Fruit fly (Drosophila melanogaster) whole organism, embryonic: ENCODE measurements around the gene Hasp.

Experiments used
- Blimp-1 ChIP-seq: fragments of 200-800 bp; sonication (Bioruptor generic); optimal IDR thresholded peaks from 3 replicates; lab custom pipeline; 2018; ENCODE audit warnings: missing biosample characterization, missing genetic modification characterization, mild to moderate bottlenecking, moderate library complexity, missing genetic modification reagents
- CG10979 ChIP-seq: fragments of 200-800 bp; sonication (Bioruptor generic); optimal IDR thresholded peaks from 2 replicates; lab custom pipeline; 2018; ENCODE audit warnings: missing biosample characterization, mild to moderate bottlenecking, missing genetic modification characterization, moderate library complexity
- CG1233 ChIP-seq: fragments of 200-800 bp; sonication (Bioruptor generic); optimal IDR thresholded peaks from 4 replicates; lab custom pipeline; 2018; ENCODE audit warnings: missing biosample characterization, mild to moderate bottlenecking, missing genetic modification characterization
- CG13424 ChIP-seq: fragments of 200-800 bp; sonication (Bioruptor generic); optimal IDR thresholded peaks from 2 replicates; lab custom pipeline; 2019; ENCODE audit warnings: missing biosample characterization, mild to moderate bottlenecking, missing genetic modification characterization, moderate library complexity
- CG13775 ChIP-seq: fragments of 200-800 bp; sonication (Bioruptor generic); optimal IDR thresholded peaks from 3 replicates; lab custom pipeline; 2017; ENCODE audit warnings: missing biosample characterization, mild to moderate bottlenecking, missing genetic modification characterization
- CG1529 ChIP-seq: fragments of 200-800 bp; sonication (Bioruptor generic); optimal IDR thresholded peaks from 3 replicates; lab custom pipeline; 2018; ENCODE audit warnings: missing biosample characterization, missing genetic modification characterization
- CG17802 ChIP-seq: fragments of 200-800 bp; sonication (Bioruptor generic); optimal IDR thresholded peaks from 2 replicates; lab custom pipeline; 2018; ENCODE audit warnings: missing biosample characterization, mild to moderate bottlenecking, missing genetic modification characterization, moderate library complexity
- CG18599 ChIP-seq: fragments of 200-800 bp; sonication (Bioruptor generic); optimal IDR thresholded peaks from 3 replicates; lab custom pipeline; 2017; ENCODE audit warnings: missing biosample characterization, missing genetic modification characterization, mild to moderate bottlenecking, moderate library complexity, missing genetic modification reagents
- CG2712 ChIP-seq: fragments of 200-800 bp; optimal IDR thresholded peaks from 3 replicates; lab custom pipeline; 2019; ENCODE audit warnings: missing biosample characterization, mild to moderate bottlenecking, missing genetic modification characterization, moderate library complexity
- CG2875 ChIP-seq: fragments of 200-800 bp; sonication (Bioruptor generic); optimal IDR thresholded peaks from 2 replicates; lab custom pipeline; 2017; ENCODE audit warnings: missing biosample characterization, mild to moderate bottlenecking, missing genetic modification characterization, missing genetic modification reagents
- CG2889 ChIP-seq: fragments of 200-800 bp; sonication (Bioruptor generic); IDR thresholded peaks from 3 replicates; pipeline ENCODE4 v1.3.6; 2022; ENCODE audit warnings: missing biosample characterization, missing genetic modification characterization
- CG3995 ChIP-seq: fragments of 200-800 bp; sonication (Bioruptor generic); optimal IDR thresholded peaks from 3 replicates; lab custom pipeline; 2016; ENCODE audit warnings: missing biosample characterization, missing genetic modification characterization
- CG5953 ChIP-seq: fragments of 200-800 bp; sonication (Bioruptor generic); IDR thresholded peaks from 2 replicates; pipeline ENCODE4 v1.3.6; 2022; ENCODE audit warnings: missing biosample characterization, missing genetic modification characterization
- CG6791 ChIP-seq: fragments of 200-800 bp; sonication (Bioruptor generic); IDR thresholded peaks from 3 replicates; pipeline ENCODE4 v1.3.6; 2022; ENCODE audit warnings: missing biosample characterization, missing genetic modification characterization; ENCODE audit not compliant: partially characterized antibody
- CG8290 ChIP-seq, 3 experiments: fragments of 200-800 bp; sonication (Bioruptor generic); optimal IDR thresholded peaks; 2 replicates each; lab custom pipeline; 2016 to 2019; ENCODE audit warnings: missing biosample characterization in 3 of 3, missing genetic modification characterization in 3 of 3, mild to moderate bottlenecking in 2 of 3, moderate library complexity in 1 of 3
- CG8944 ChIP-seq: fragments of 200-800 bp; sonication (Bioruptor generic); optimal IDR thresholded peaks from 3 replicates; lab custom pipeline; 2016; ENCODE audit warnings: missing biosample characterization, missing genetic modification characterization
- CG9817 ChIP-seq: fragments of 200-800 bp; sonication (Bioruptor generic); optimal IDR thresholded peaks from 2 replicates; lab custom pipeline; 2018; ENCODE audit warnings: missing biosample characterization, mild to moderate bottlenecking, missing genetic modification characterization, moderate library complexity
- Ets97D ChIP-seq: fragments of 200-800 bp; sonication (Bioruptor generic); optimal IDR thresholded peaks from 3 replicates; lab custom pipeline; 2016; ENCODE audit warnings: missing biosample characterization, missing genetic modification characterization
- Gug ChIP-seq: fragments of 200-800 bp; sonication (Bioruptor generic); IDR thresholded peaks from 4 replicates; pipeline ENCODE4 v1.3.6; 2022; ENCODE audit warnings: missing biosample characterization, missing genetic modification characterization
- H2.0 ChIP-seq: fragments of 200-800 bp; sonication (Bioruptor generic); IDR thresholded peaks from 2 replicates; pipeline ENCODE4 v1.3.6; 2022; ENCODE audit warnings: missing biosample characterization, missing genetic modification characterization
- HLH54F ChIP-seq: fragments of 200-800 bp; sonication (Bioruptor generic); optimal IDR thresholded peaks from 3 replicates; lab custom pipeline; 2016; ENCODE audit warnings: missing biosample characterization, missing genetic modification characterization
- Hand ChIP-seq: fragments of 200-800 bp; sonication (Bioruptor generic); optimal IDR thresholded peaks from 2 replicates; lab custom pipeline; 2017; ENCODE audit warnings: mild to moderate bottlenecking, missing biosample characterization, missing genetic modification reagents, missing genetic modification characterization
- Jarid2 ChIP-seq: fragments of 200-800 bp; sonication (Bioruptor generic); optimal IDR thresholded peaks from 3 replicates; lab custom pipeline; 2017; ENCODE audit warnings: mild to moderate bottlenecking, missing biosample characterization, missing genetic modification reagents, missing genetic modification characterization
- Lim3 ChIP-seq: fragments of 200-800 bp; sonication (Bioruptor generic); IDR thresholded peaks from 2 replicates; pipeline ENCODE4 v1.3.6; 2022; ENCODE audit warnings: missing biosample characterization, missing genetic modification characterization
- Lpt ChIP-seq: fragments of >200 bp; optimal IDR thresholded peaks from 2 replicates; lab custom pipeline; 2018; ENCODE audit warnings: missing biosample characterization, missing genetic modification characterization
- Nf-YB ChIP-seq: fragments of 200-800 bp; sonication (Bioruptor generic); optimal IDR thresholded peaks from 3 replicates; lab custom pipeline; 2019; ENCODE audit warnings: missing biosample characterization, mild to moderate bottlenecking, missing genetic modification characterization, moderate library complexity
- Nf-YC ChIP-seq: fragments of 200-800 bp; optimal IDR thresholded peaks from 3 replicates; lab custom pipeline; 2019; ENCODE audit warnings: missing biosample characterization, mild to moderate bottlenecking, missing genetic modification characterization, moderate library complexity
- caup ChIP-seq: fragments of 200-800 bp; sonication (Bioruptor generic); optimal IDR thresholded peaks from 3 replicates; lab custom pipeline; 2017; ENCODE audit warnings: missing biosample characterization, mild to moderate bottlenecking, missing genetic modification characterization, moderate library complexity; ENCODE audit not compliant: severe bottlenecking
- chn ChIP-seq: fragments of 200-800 bp; sonication (Bioruptor generic); optimal IDR thresholded peaks from 2 replicates; lab custom pipeline; 2016; ENCODE audit warnings: missing biosample characterization, missing genetic modification characterization
- crp ChIP-seq, 2 experiments: fragments of 200-800 bp; sonication (Bioruptor generic); optimal IDR thresholded peaks; 2 replicates in 1 of 2; 3 replicates in 1 of 2; lab custom pipeline; 2017; ENCODE audit warnings: missing biosample characterization in 2 of 2, missing genetic modification characterization in 2 of 2, mild to moderate bottlenecking in 1 of 2, moderate library complexity in 1 of 2
- dimm ChIP-seq: fragments of 200-800 bp; sonication (Bioruptor generic); IDR thresholded peaks from 2 replicates; pipeline ENCODE4 v1.3.6; 2022; ENCODE audit warnings: missing biosample characterization, missing genetic modification characterization
- fd102C ChIP-seq: fragments of 200-800 bp; sonication (Bioruptor generic); optimal IDR thresholded peaks from 2 replicates; lab custom pipeline; 2018; ENCODE audit warnings: missing biosample characterization, mild to moderate bottlenecking, missing genetic modification characterization, moderate library complexity
- fd3F ChIP-seq: fragments of 200-800 bp; sonication (Bioruptor generic); optimal IDR thresholded peaks from 2 replicates; lab custom pipeline; 2018; ENCODE audit warnings: missing biosample characterization, mild to moderate bottlenecking, missing genetic modification characterization, moderate library complexity
- fd96Cb ChIP-seq: fragments of 200-800 bp; sonication (Bioruptor generic); optimal IDR thresholded peaks from 2 replicates; lab custom pipeline; 2018; ENCODE audit warnings: missing biosample characterization, mild to moderate bottlenecking, missing genetic modification characterization, moderate library complexity
- gcm ChIP-seq: fragments of 200-800 bp; sonication (Bioruptor generic); optimal IDR thresholded peaks from 2 replicates; lab custom pipeline; 2019; ENCODE audit warnings: missing biosample characterization, mild to moderate bottlenecking, missing genetic modification characterization, moderate library complexity
- gro ChIP-seq: fragments of 200-800 bp; sonication (Bioruptor generic); optimal IDR thresholded peaks from 2 replicates; lab custom pipeline; 2016; ENCODE audit warnings: missing biosample characterization, missing genetic modification characterization
- gt ChIP-seq: fragments of 200-800 bp; sonication (Bioruptor generic); IDR thresholded peaks from 2 replicates; pipeline ENCODE4 v1.3.6; 2022; ENCODE audit warnings: missing biosample characterization, missing genetic modification characterization
- ind ChIP-seq: fragments of 200-800 bp; sonication (Bioruptor generic); optimal IDR thresholded peaks from 3 replicates; lab custom pipeline; 2016; ENCODE audit warnings: missing biosample characterization, missing genetic modification characterization
- luna ChIP-seq: fragments of 200-800 bp; sonication (Bioruptor generic); optimal IDR thresholded peaks from 2 replicates; lab custom pipeline; 2016; ENCODE audit warnings: missing biosample characterization, missing genetic modification characterization
- maf-S ChIP-seq: fragments of 200-800 bp; sonication (Bioruptor generic); optimal IDR thresholded peaks from 2 replicates; lab custom pipeline; 2016; ENCODE audit warnings: missing biosample characterization, missing genetic modification characterization
- mirr ChIP-seq: fragments of 200-800 bp; sonication (Bioruptor generic); optimal IDR thresholded peaks from 3 replicates; lab custom pipeline; 2018; ENCODE audit warnings: missing biosample characterization, mild to moderate bottlenecking, missing genetic modification characterization
- otp ChIP-seq: fragments of 200-800 bp; sonication (Bioruptor generic); IDR thresholded peaks from 3 replicates; pipeline ENCODE4, ENCODE4 v1.3.6; 2022; ENCODE audit warnings: missing biosample characterization, missing genetic modification characterization
- pb ChIP-seq: fragments of 200-800 bp; sonication (Bioruptor generic); optimal IDR thresholded peaks from 3 replicates; lab custom pipeline; 2016; ENCODE audit warnings: missing biosample characterization, missing genetic modification characterization
- pnt ChIP-seq: fragments of 200-800 bp; sonication (Bioruptor generic); optimal IDR thresholded peaks from 3 replicates; lab custom pipeline; 2016; ENCODE audit warnings: missing biosample characterization, missing genetic modification characterization
- repo ChIP-seq: fragments of 200-800 bp; sonication (Bioruptor generic); optimal IDR thresholded peaks from 2 replicates; lab custom pipeline; 2016; ENCODE audit warnings: missing biosample characterization, missing genetic modification characterization
- rib ChIP-seq: fragments of 200-800 bp; sonication (Bioruptor generic); IDR thresholded peaks from 2 replicates; pipeline ENCODE4 v1.3.6; 2022; ENCODE audit warnings: missing biosample characterization, missing genetic modification characterization
- sna ChIP-seq: fragments of 200-800 bp; sonication (Bioruptor generic); IDR thresholded peaks from 2 replicates; pipeline ENCODE4 v1.3.6; 2022; ENCODE audit warnings: missing biosample characterization, missing genetic modification characterization; ENCODE audit not compliant: partially characterized antibody
- sug ChIP-seq: fragments of 200-800 bp; optimal IDR thresholded peaks from 2 replicates; lab custom pipeline; 2019; ENCODE audit warnings: missing biosample characterization, mild to moderate bottlenecking, missing genetic modification characterization, moderate library complexity
- tap ChIP-seq: fragments of 200-800 bp; optimal IDR thresholded peaks from 3 replicates; lab custom pipeline; 2019; ENCODE audit warnings: missing biosample characterization, mild to moderate bottlenecking, missing genetic modification characterization, moderate library complexity
- unc-4 ChIP-seq: fragments of 200-800 bp; sonication (Bioruptor generic); IDR thresholded peaks from 2 replicates; pipeline ENCODE4 v1.3.6; 2022; ENCODE audit warnings: missing biosample characterization, missing genetic modification characterization; ENCODE audit not compliant: partially characterized antibody
- usp ChIP-seq: fragments of >200 bp; optimal IDR thresholded peaks from 2 replicates; lab custom pipeline; 2017; ENCODE audit warnings: missing biosample characterization, missing genetic modification characterization

The Hasp gene

dm6 chr2L:19526316-19526715 lies 9.3 kb upstream of the Hasp start, which contains the start of the genes Dpm1 and CG10137 (continued):
- TF ChIP-seq Jarid2 (GFP tag; lab: Kevin White, UChicago) = no peak
- peak; percentile 82 to 94 for TF ChIP-seq crp (GFP tag; optimal IDR thresholded peaks at IDR 0.05; lab: Kevin White, UChicago)
- TF ChIP-seq Gug (GFP tag; lab: Robert Waterston, UW) = no peak
- no peak for TF ChIP-seq gro
- no peak for TF ChIP-seq pnt (GFP tag; lab: Kevin White, UChicago)
- no peak for TF ChIP-seq CG8290 (GFP tag; optimal IDR thresholded peaks at IDR 0.05; lab: Kevin White, UChicago)
- TF ChIP-seq CG8290 (tag; optimal IDR thresholded peaks at IDR 0.05; lab: Kevin White, UChicago) = peak in 1 of 2 experiments; percentile 4
- TF ChIP-seq CG18599 (GFP tag; lab: Kevin White, UChicago) = no peak
- TF ChIP-seq dimm = no peak
- TF ChIP-seq CG17802 (tag; lab: Kevin White, UChicago) = no peak
- TF ChIP-seq CG2712 = peak; percentile 23
- TF ChIP-seq sna = peak; percentile 49; the same call in 1 of the 2 replicates
- TF ChIP-seq sug (tag; lab: Kevin White, UChicago) = peak; percentile 5
- no peak for TF ChIP-seq CG13424 (tag; lab: Kevin White, UChicago)
- TF ChIP-seq CG6791 (GFP tag; lab: Robert Waterston, UW) = peak; percentile 64
- TF ChIP-seq Nf-YB (GFP tag; lab: Kevin White, UChicago) = no peak
- TF ChIP-seq Ets97D (GFP tag; lab: Kevin White, UChicago) = peak; percentile 54
- no peak for TF ChIP-seq pb (GFP tag; lab: Kevin White, UChicago)
- no peak for TF ChIP-seq CG5953 (GFP tag; lab: Robert Waterston, UW)
- no peak for TF ChIP-seq Hand (GFP tag; lab: Kevin White, UChicago)
- TF ChIP-seq gt (GFP tag; lab: Robert Waterston, UW) = no peak
- TF ChIP-seq fd102C (GFP tag; lab: Kevin White, UChicago) = no peak
- no peak for TF ChIP-seq CG1233 (GFP tag; lab: Kevin White, UChicago)
- no peak for TF ChIP-seq fd96Cb (tag; lab: Kevin White, UChicago)
- TF ChIP-seq CG9817 (tag; lab: Kevin White, UChicago) = no peak
- no peak for TF ChIP-seq CG2875 (GFP tag; lab: Kevin White, UChicago)
- no peak for TF ChIP-seq CG8944
- no peak for TF ChIP-seq CG1529
- TF ChIP-seq caup = no peak
- TF ChIP-seq rib = no peak
- TF ChIP-seq fd3F (GFP tag; lab: Kevin White, UChicago) = no peak
- TF ChIP-seq maf-S (GFP tag; lab: Kevin White, UChicago) = no peak
- TF ChIP-seq CG3995 = peak; percentile 41
- TF ChIP-seq otp (GFP tag; lab: Robert Waterston, UW) = no peak
- TF ChIP-seq CG13775 (GFP tag; lab: Kevin White, UChicago) = no peak
- no peak for TF ChIP-seq HLH54F (GFP tag; lab: Kevin White, UChicago)
- peak; percentile 7 for TF ChIP-seq Nf-YC (tag; lab: Kevin White, UChicago)
- TF ChIP-seq usp (GFP tag; lab: Kevin White, UChicago) = no peak
- TF ChIP-seq CG10979 (tag; lab: Kevin White, UChicago) = no peak
- no peak for TF ChIP-seq mirr
- no peak for TF ChIP-seq repo (GFP tag; lab: Kevin White, UChicago)
- peak; percentile 73 for TF ChIP-seq unc-4 (GFP tag; lab: Robert Waterston, UW)
- no peak for TF ChIP-seq Lim3 (GFP tag; lab: Robert Waterston, UW)
- TF ChIP-seq tap (tag; lab: Kevin White, UChicago) = no peak
- TF ChIP-seq chn = no peak
- TF ChIP-seq Lpt = no peak
- no peak for TF ChIP-seq luna (GFP tag; lab: Kevin White, UChicago)
- TF ChIP-seq CG2889 = no peak
- no peak for TF ChIP-seq gcm
- no peak for TF ChIP-seq H2.0 (GFP tag; lab: Robert Waterston, UW)
- TF ChIP-seq Blimp-1 (GFP tag; lab: Kevin White, UChicago) = no peak
- TF ChIP-seq ind = no peak
